Worm (Caenorhabditis elegans) whole organism, late embryonic: ENCODE results near the gene F02C12.2.
A peak's percentile ranks its signal among the peaks of the same experiment; 100 is the strongest.

Experiments
- C08G9.2 ChIP-seq: sonication (generic microtip); optimal IDR thresholded peaks from 2 replicates; lab custom pipeline; 2016; ENCODE audit warnings: mild to moderate bottlenecking, missing genetic modification characterization, moderate library complexity, missing compliant biosample characterization
- F13H6.1 ChIP-seq: sonication (generic microtip); optimal IDR thresholded peaks from 2 replicates; lab custom pipeline; 2016; ENCODE audit warnings: missing genetic modification characterization, missing compliant biosample characterization
- K02D7.2 ChIP-seq: sonication (generic microtip); optimal IDR thresholded peaks from 2 replicates; lab custom pipeline; 2017; ENCODE audit warnings: mild to moderate bottlenecking, missing genetic modification characterization, missing compliant biosample characterization
- K09A11.1 ChIP-seq: sonication (generic microtip); optimal IDR thresholded peaks from 2 replicates; lab custom pipeline; 2017; ENCODE audit warnings: antibody characterized with exemption, mild to moderate bottlenecking, missing genetic modification characterization, missing compliant biosample characterization; ENCODE audit not compliant: insufficient read depth
- T23F11.4 ChIP-seq: fragments of 200-800 bp; sonication (Bioruptor generic); optimal IDR thresholded peaks from 2 replicates; lab custom pipeline; 2018; ENCODE audit warnings: mild to moderate bottlenecking, missing genetic modification characterization, missing compliant biosample characterization
- ceh-14 ChIP-seq: sonication (generic microtip); optimal IDR thresholded peaks from 2 replicates; lab custom pipeline; 2016; ENCODE audit warnings: missing genotype, missing genetic modification characterization, missing compliant biosample characterization
- ceh-18 ChIP-seq: sonication (generic microtip); optimal IDR thresholded peaks from 2 replicates; lab custom pipeline; 2016; ENCODE audit warnings: missing genetic modification characterization, missing compliant biosample characterization
- ceh-24 ChIP-seq: sonication (generic microtip); optimal IDR thresholded peaks from 2 replicates; lab custom pipeline; 2016; ENCODE audit warnings: mild to moderate bottlenecking, missing genetic modification characterization, missing compliant biosample characterization
- ceh-30 ChIP-seq: fragments of 150-350 bp; optimal IDR thresholded peaks from 2 replicates; lab custom pipeline; 2014; ENCODE audit warnings: missing biosample characterization, missing genetic modification characterization
- ceh-34 ChIP-seq: sonication (generic microtip); optimal IDR thresholded peaks from 2 replicates; lab custom pipeline; 2016; ENCODE audit warnings: mild to moderate bottlenecking, missing genetic modification characterization, missing compliant biosample characterization
- ceh-45 ChIP-seq: fragments of 200-800 bp; sonication (Bioruptor generic); IDR thresholded peaks from 2 replicates; pipeline ENCODE4 v1.3.6; 2022; ENCODE audit warnings: missing genetic modification reagents, missing genetic modification characterization, missing compliant biosample characterization
- ceh-9 ChIP-seq: sonication (generic microtip); optimal IDR thresholded peaks from 2 replicates; lab custom pipeline; 2016; ENCODE audit warnings: mild to moderate bottlenecking, missing genetic modification characterization, inconsistent platforms, missing compliant biosample characterization
- che-1 ChIP-seq: sonication (generic microtip); optimal IDR thresholded peaks from 2 replicates; lab custom pipeline; 2016; ENCODE audit warnings: mild to moderate bottlenecking, missing genetic modification characterization, missing compliant biosample characterization
- dmd-4 ChIP-seq: sonication (generic microtip); optimal IDR thresholded peaks from 2 replicates; lab custom pipeline; 2016; ENCODE audit warnings: borderline replicate concordance, missing genetic modification characterization, missing compliant biosample characterization
- elt-2 ChIP-seq: sonication (generic microtip); optimal IDR thresholded peaks from 2 replicates; lab custom pipeline; 2016; ENCODE audit warnings: missing genetic modification reagents, missing genetic modification characterization, missing compliant biosample characterization
- elt-4 ChIP-seq: sonication (generic microtip); optimal IDR thresholded peaks from 2 replicates; lab custom pipeline; 2016; ENCODE audit warnings: missing genetic modification characterization, missing compliant biosample characterization
- ets-4 ChIP-seq: sonication (generic microtip); optimal IDR thresholded peaks from 2 replicates; lab custom pipeline; 2016; ENCODE audit warnings: missing genetic modification characterization, missing compliant biosample characterization
- gmeb-2 ChIP-seq: sonication (generic microtip); optimal IDR thresholded peaks from 2 replicates; lab custom pipeline; 2016; ENCODE audit warnings: missing genetic modification characterization, inconsistent platforms, missing compliant biosample characterization
- hlh-13 ChIP-seq: fragments of 200-800 bp; sonication (Bioruptor generic); optimal IDR thresholded peaks from 2 replicates; lab custom pipeline; 2018; ENCODE audit warnings: mild to moderate bottlenecking, missing genetic modification characterization, missing compliant biosample characterization
- hlh-15 ChIP-seq: sonication (generic microtip); optimal IDR thresholded peaks from 2 replicates; lab custom pipeline; 2016; ENCODE audit warnings: missing genetic modification characterization, missing compliant biosample characterization
- hlh-6 ChIP-seq: sonication (generic microtip); optimal IDR thresholded peaks from 2 replicates; lab custom pipeline; 2016; ENCODE audit warnings: missing genotype, missing genetic modification characterization, missing compliant biosample characterization
- hlh-8 ChIP-seq: sonication (generic microtip); optimal IDR thresholded peaks from 2 replicates; lab custom pipeline; 2016; ENCODE audit warnings: missing genotype, missing genetic modification characterization, missing compliant biosample characterization
- lim-6 ChIP-seq: sonication (generic microtip); optimal IDR thresholded peaks from 2 replicates; lab custom pipeline; 2016; ENCODE audit warnings: missing genetic modification characterization, missing compliant biosample characterization
- lin-11 ChIP-seq: fragments of 200-800 bp; sonication (Bioruptor generic); optimal IDR thresholded peaks from 2 replicates; lab custom pipeline; 2018; ENCODE audit warnings: mild to moderate bottlenecking, missing genetic modification characterization, missing compliant biosample characterization
- madf-2 ChIP-seq: sonication (generic microtip); optimal IDR thresholded peaks from 2 replicates; lab custom pipeline; 2017; ENCODE audit warnings: missing genetic modification characterization, missing compliant biosample characterization
- mec-3 ChIP-seq: sonication (generic microtip); optimal IDR thresholded peaks from 2 replicates; lab custom pipeline; 2016; ENCODE audit warnings: borderline replicate concordance, missing genetic modification characterization, missing compliant biosample characterization
- nhr-11 ChIP-seq: fragments of 150-350 bp; optimal IDR thresholded peaks from 2 replicates; lab custom pipeline; 2014; ENCODE audit warnings: missing biosample characterization, missing genetic modification characterization
- nhr-232 ChIP-seq: sonication (generic microtip); optimal IDR thresholded peaks from 2 replicates; lab custom pipeline; 2016; ENCODE audit warnings: missing genetic modification characterization, missing compliant biosample characterization
- pag-3 ChIP-seq: sonication (generic microtip); optimal IDR thresholded peaks from 2 replicates; lab custom pipeline; 2016; ENCODE audit warnings: missing compliant biosample characterization, missing genetic modification characterization, borderline replicate concordance
- pat-9 ChIP-seq: fragments of 200-800 bp; sonication (Bioruptor generic); optimal IDR thresholded peaks from 2 replicates; lab custom pipeline; 2018; ENCODE audit warnings: mild to moderate bottlenecking, missing genetic modification characterization, moderate library complexity, missing compliant biosample characterization
- pha-2 ChIP-seq: sonication (generic microtip); optimal IDR thresholded peaks from 2 replicates; lab custom pipeline; 2017; ENCODE audit warnings: mild to moderate bottlenecking, missing genetic modification characterization, missing compliant biosample characterization
- pha-4 ChIP-seq: fragments of 150-350 bp; optimal IDR thresholded peaks from 2 replicates; lab custom pipeline; 2018; ENCODE audit warnings: missing biosample characterization, missing genetic modification reagents, missing genetic modification characterization
- pros-1 ChIP-seq: fragments of 150-350 bp; optimal IDR thresholded peaks from 2 replicates; lab custom pipeline; 2014; ENCODE audit warnings: missing biosample characterization, missing genetic modification reagents, missing genetic modification characterization
- sdc-2 ChIP-seq: sonication (generic microtip); optimal IDR thresholded peaks from 2 replicates; lab custom pipeline; 2016; ENCODE audit warnings: missing genotype, missing genetic modification characterization, missing compliant biosample characterization
- sox-2 ChIP-seq: fragments of 200-800 bp; sonication (Bioruptor generic); IDR thresholded peaks from 2 replicates; pipeline ENCODE4 v1.3.6; 2022; ENCODE audit warnings: missing genetic modification reagents, missing genetic modification characterization, missing compliant biosample characterization
- syd-9 ChIP-seq: sonication (generic microtip); optimal IDR thresholded peaks from 2 replicates; lab custom pipeline; 2016; ENCODE audit warnings: mild to moderate bottlenecking, missing genetic modification characterization, moderate library complexity, missing compliant biosample characterization
- tbx-2 ChIP-seq: sonication (generic microtip); optimal IDR thresholded peaks from 2 replicates; lab custom pipeline; 2016; ENCODE audit warnings: missing genetic modification characterization, missing compliant biosample characterization
- unc-3 ChIP-seq, 2 experiments: fragments of 200-800 bp in 1 of 2; sonication (Bioruptor generic) in 1 of 2; sonication (generic microtip) in 1 of 2; conservative IDR thresholded peaks in 1 of 2; optimal IDR thresholded peaks in 1 of 2; 2 replicates each; pipeline versions ENCODE4 v1.3.6 to Lab custom; 2016 to 2022; ENCODE audit warnings: missing compliant biosample characterization in 2 of 2, missing genetic modification characterization in 2 of 2, missing genetic modification reagents in 1 of 2
- unc-55 ChIP-seq: sonication (generic microtip); optimal IDR thresholded peaks from 2 replicates; lab custom pipeline; 2017; ENCODE audit warnings: missing biosample characterization, missing genetic modification reagents, missing genetic modification characterization
- ztf-16 ChIP-seq: sonication (generic microtip); optimal IDR thresholded peaks from 2 replicates; lab custom pipeline; 2017; ENCODE audit warnings: missing genetic modification characterization, missing compliant biosample characterization

Gene F02C12.2

ce11 chrX:13368283-13368682, 30.8 kb downstream of the F02C12.2 start:
- peak; percentile 14 for TF ChIP-seq elt-2 (tag; lab: Kevin White, UChicago)
- no peak for TF ChIP-seq T23F11.4 (GFP tag; lab: Kevin White, UChicago)
- TF ChIP-seq che-1 (tag; lab: Kevin White, UChicago) = no peak
- no peak for TF ChIP-seq madf-2 (tag; lab: Kevin White, UChicago)
- TF ChIP-seq nhr-11 (tag; lab: Kevin White, UChicago) = no peak
- TF ChIP-seq C08G9.2 = no peak
- TF ChIP-seq elt-4 (tag; lab: Kevin White, UChicago) = no peak

ce11 chrX:13366955-13367354, 32.2 kb downstream of the F02C12.2 start:
- no peak for TF ChIP-seq hlh-6
- TF ChIP-seq mec-3 (tag; lab: Kevin White, UChicago) = no peak
- TF ChIP-seq tbx-2 (tag; lab: Kevin White, UChicago) = no peak
- TF ChIP-seq pag-3 = no peak
- TF ChIP-seq pat-9 = no peak
- TF ChIP-seq sdc-2 (tag; lab: Kevin White, UChicago) = no peak
- TF ChIP-seq ceh-30 = no peak
- TF ChIP-seq ceh-14 (tag; lab: Kevin White, UChicago) = no peak
- TF ChIP-seq hlh-13 (GFP tag; lab: Kevin White, UChicago) = no peak
- TF ChIP-seq K02D7.2 (tag; lab: Kevin White, UChicago) = no peak
- TF ChIP-seq gmeb-2 (tag; lab: Kevin White, UChicago) = no peak
- TF ChIP-seq nhr-232 (tag; lab: Kevin White, UChicago) = no peak
- TF ChIP-seq hlh-8 = no peak
- TF ChIP-seq ceh-9 (tag; lab: Kevin White, UChicago) = no peak
- no peak for TF ChIP-seq sox-2
- TF ChIP-seq syd-9 = no peak
- no peak for TF ChIP-seq madf-2 (tag; lab: Kevin White, UChicago)
- TF ChIP-seq nhr-11 (tag; lab: Kevin White, UChicago) = no peak
- no peak for TF ChIP-seq dmd-4 (tag; lab: Kevin White, UChicago)
- TF ChIP-seq ets-4 (tag; lab: Kevin White, UChicago) = no peak

- TF ChIP-seq che-1 (tag; lab: Kevin White, UChicago) = no peak
- TF ChIP-seq ceh-30 = no peak
- TF ChIP-seq pha-2 (tag; lab: Kevin White, UChicago) = no peak
- no peak for TF ChIP-seq ceh-45
- TF ChIP-seq unc-3 (GFP tag; conservative IDR thresholded peaks at IDR 0.05; lab: Robert Waterston, UW) = no peak
- no peak for TF ChIP-seq unc-3 (tag; optimal IDR thresholded peaks at IDR 0.05; lab: Kevin White, UChicago)
- no peak for TF ChIP-seq F13H6.1 (tag; lab: Kevin White, UChicago)
- no peak for TF ChIP-seq pat-9
- TF ChIP-seq ceh-18 (tag; lab: Kevin White, UChicago) = no peak
- no peak for TF ChIP-seq nhr-11 (tag; lab: Kevin White, UChicago)
- no peak for TF ChIP-seq hlh-15 (tag; lab: Kevin White, UChicago)
- no peak for TF ChIP-seq pha-4 (tag; lab: Kevin White, UChicago)
- TF ChIP-seq ceh-24 = no peak
These were observed 34.2 kb downstream of the F02C12.2 start, which contains the start of gene C49F8.1 for ce11 chrX:13364897-13365296. C49F8.1 (minus strand) TSS chrX:13364997.

ce11 chrX:13362486-13362885, 36.6 kb downstream of the F02C12.2 start, which contains the start of gene C49F8.15:
C49F8.15 (minus strand) TSS chrX:13362586.
- TF ChIP-seq che-1 (tag; lab: Kevin White, UChicago) (no peak), K09A11.1 (no peak), ztf-16 (tag; lab: Kevin White, UChicago) (no peak), pros-1 (tag; lab: Kevin White, UChicago) (no peak), ceh-34 (tag; lab: Kevin White, UChicago) (no peak), lim-6 (tag; lab: Kevin White, UChicago) (no peak), T23F11.4 (GFP tag; lab: Kevin White, UChicago) (no peak), ceh-24 (no peak), unc-55 (GFP tag; lab: Kevin White, UChicago) (no peak), ceh-9 (tag; lab: Kevin White, UChicago) (no peak), C08G9.2 (no peak), elt-4 (tag; lab: Kevin White, UChicago) (no peak), hlh-8 (no peak), lin-11 (tag; lab: Kevin White, UChicago) (no peak)
